Worm (Caenorhabditis elegans): ENCODE results near the gene thn-5.
"Not testable (repeated sequence)": the region's sequence is repeated elsewhere in the genome, so short reads cannot be mapped to it uniquely, and the experiment has no call there.

The thn-5 gene

DNA sequence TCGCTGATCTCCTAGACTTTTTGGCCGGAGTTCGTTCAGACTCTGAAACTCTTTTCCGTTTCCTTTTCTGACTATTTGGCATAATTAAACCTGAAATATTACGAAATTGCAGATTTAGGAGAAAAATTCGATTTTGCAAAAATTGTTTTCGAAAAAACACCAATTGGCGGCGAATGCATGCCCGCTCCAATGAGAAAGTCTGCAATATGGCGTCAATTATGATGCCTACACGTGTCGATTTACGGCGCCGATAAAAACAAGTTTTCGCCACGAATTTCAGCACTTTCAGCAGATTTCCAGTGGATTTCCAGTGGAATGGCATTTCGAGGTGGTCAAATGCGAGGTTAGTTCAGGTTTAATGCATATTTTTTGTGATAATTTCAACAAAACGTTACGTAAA is 21.2 kb upstream of the thn-5 start, which contains the start of the genes Y59E9AL.36 and nbet-1 (continued):
- TF ChIP-seq snpc-1.1 (tag; optimal IDR thresholded peaks at IDR 0.05; ENCODE audit: insufficient read depth) = peak; percentile 46
- no peak for TF ChIP-seq sdz-38 (tag; optimal IDR thresholded peaks at IDR 0.05)
- TF ChIP-seq hmg-20 (GFP tag; IDR thresholded peaks at IDR 0.05) = no peak

DNA sequence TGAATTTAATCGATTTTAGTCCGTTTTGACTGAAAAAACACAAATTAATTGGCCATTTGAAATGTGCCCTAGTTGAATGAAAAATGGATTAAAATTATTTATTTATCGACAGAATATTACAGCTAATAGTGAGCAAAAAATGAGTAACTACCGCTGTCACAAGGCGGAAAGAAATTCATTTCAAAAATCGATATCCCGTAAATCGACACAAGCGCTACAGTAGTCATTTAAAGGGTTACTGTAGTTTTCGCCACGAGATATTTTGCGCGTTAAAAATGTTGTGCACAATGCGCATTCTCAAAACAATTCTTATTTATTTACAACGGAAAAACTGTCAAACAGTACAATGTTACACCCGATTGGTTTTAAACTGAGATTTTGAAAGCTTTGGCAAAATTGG is 20.0 kb upstream of the thn-5 start:
- TF ChIP-seq lsl-1 (GFP tag; optimal IDR thresholded peaks at IDR 0.05) = peak; percentile 75
- no peak for TF ChIP-seq madf-8 (GFP tag; conservative IDR thresholded peaks at IDR 0.05)
- peak; percentile 7 for TF ChIP-seq tbp1 (GFP tag; optimal IDR thresholded peaks at IDR 0.05)
- no peak for TF ChIP-seq snpc-4 (GFP tag; optimal IDR thresholded peaks at IDR 0.05)
- TF ChIP-seq snpc-4 (tag; optimal IDR thresholded peaks at IDR 0.05) = peak in 1 of 4 experiments; percentile 83
- peak; percentile 46; the same call in 1 of the 2 replicates for TF ChIP-seq F33H1.4 (GFP tag; IDR thresholded peaks at IDR 0.05)

DNA sequence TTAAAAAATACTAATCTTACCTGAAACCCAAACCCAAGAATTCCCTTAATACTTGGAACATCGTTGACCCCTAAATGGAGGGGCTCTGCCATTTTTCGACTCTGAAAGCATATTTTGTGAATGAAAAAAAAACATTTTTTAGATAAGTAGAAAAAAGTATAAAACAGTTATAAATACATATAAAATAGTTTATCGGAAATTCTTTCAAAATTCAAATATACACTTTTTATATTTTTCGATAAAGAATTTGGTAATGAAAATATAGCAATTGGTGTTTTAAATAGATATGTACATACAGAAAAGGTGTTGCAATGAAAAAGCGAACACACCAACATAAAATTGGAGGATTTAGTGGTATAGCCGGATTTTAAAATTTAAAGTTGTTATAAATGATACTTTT is 15.5 kb upstream of the thn-5 start, which contains the start of gene Y59E9AL.4:
Y59E9AL.4 (minus strand) TSS at position 101 of the 400 bp plus-strand sequence.
- no peak for TF ChIP-seq ztf-3 (GFP tag; optimal IDR thresholded peaks at IDR 0.05)
- TF ChIP-seq Y56A3A.18 (GFP tag; IDR thresholded peaks at IDR 0.05) = no peak
- TF ChIP-seq nhr-179 (tag; optimal IDR thresholded peaks at IDR 0.05) = no peak
- TF ChIP-seq zim-3 (tag; optimal IDR thresholded peaks at IDR 0.05) = no peak
- no peak for TF ChIP-seq snpc-4 (GFP tag; optimal IDR thresholded peaks at IDR 0.05)
- no peak for TF ChIP-seq snpc-4 (tag; optimal IDR thresholded peaks at IDR 0.05)
- TF ChIP-seq egl-44 (GFP tag; IDR thresholded peaks at IDR 0.05) = no peak
- no peak for TF ChIP-seq gei-17 (GFP tag; optimal IDR thresholded peaks at IDR 0.05)
- no peak for TF ChIP-seq ama-1 (optimal IDR thresholded peaks at IDR 0.05)
- TF ChIP-seq ama-1 (GFP tag; optimal IDR thresholded peaks at IDR 0.05) = no peak
- no peak for TF ChIP-seq ceh-79 (tag; optimal IDR thresholded peaks at IDR 0.05)
- no peak for TF ChIP-seq mxl-1 (tag; optimal IDR thresholded peaks at IDR 0.05)
- no peak for TF ChIP-seq F10E7.11 (tag; optimal IDR thresholded peaks at IDR 0.05)
- no peak for TF ChIP-seq ceh-58 (GFP tag; IDR thresholded peaks at IDR 0.05)
- TF ChIP-seq K11D2.4 (GFP tag; IDR thresholded peaks at IDR 0.05) = no peak
- TF ChIP-seq dpl-1 (GFP tag; optimal IDR thresholded peaks at IDR 0.05) = no peak
- no peak for TF ChIP-seq egl-18 (GFP tag; IDR thresholded peaks at IDR 0.05)
- TF ChIP-seq lir-1 (GFP tag; conservative IDR thresholded peaks at IDR 0.05) = no peak
- TF ChIP-seq lin-40 (tag; optimal IDR thresholded peaks at IDR 0.05) = no peak

DNA sequence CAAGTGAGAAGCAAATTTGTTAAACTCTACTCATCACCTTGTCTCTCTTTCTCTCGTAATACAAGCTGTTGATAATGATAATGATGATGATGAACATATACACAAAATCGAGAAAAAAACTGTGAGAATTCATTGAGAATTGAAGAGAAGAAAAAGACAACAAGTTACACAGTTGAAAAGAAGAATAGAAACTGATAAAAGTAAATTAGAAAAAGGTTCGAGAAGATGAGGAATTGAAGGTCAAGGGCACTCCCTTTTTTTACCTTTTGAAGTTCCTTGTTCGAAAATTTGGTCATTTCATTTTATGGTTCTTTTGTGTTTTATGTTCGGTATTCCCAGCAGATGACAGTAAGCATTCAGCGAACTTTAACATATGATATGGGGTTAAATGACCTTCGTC is 14.3 kb upstream of the thn-5 start:
- no peak for TF ChIP-seq ccch-3 (GFP tag; optimal IDR thresholded peaks at IDR 0.05)
- peak; percentile 46 for TF ChIP-seq somi-1 (GFP tag; optimal IDR thresholded peaks at IDR 0.05)

DNA sequence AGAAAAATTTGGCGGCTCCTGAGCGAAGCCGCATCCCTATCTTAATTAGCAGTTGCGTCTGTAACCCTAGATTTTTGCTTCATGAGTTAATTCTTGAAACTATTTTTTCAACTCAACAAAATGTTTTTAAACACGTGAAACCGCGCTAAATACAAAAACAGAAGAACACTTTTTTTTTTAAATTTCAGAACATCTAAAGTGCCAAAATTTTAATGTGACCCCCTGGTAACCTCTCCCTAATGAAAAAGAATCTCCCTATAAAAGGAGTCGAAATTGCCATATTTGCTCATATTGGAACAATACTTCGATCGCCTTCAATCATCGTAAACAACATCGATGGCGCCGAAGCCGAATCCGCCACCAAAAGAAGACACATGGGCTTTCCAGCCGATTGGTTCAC is 12.1 kb upstream of the thn-5 start, which contains the start of gene nsph-4.2:
nsph-4.2 (plus strand) TSS at position 301 of the 400 bp plus-strand sequence.
- not testable (repeated sequence) for TF ChIP-seq F22D6.2 (tag; optimal IDR thresholded peaks at IDR 0.05); lin-35 (GFP tag; optimal IDR thresholded peaks at IDR 0.05); aptf-2 (GFP tag; conservative IDR thresholded peaks at IDR 0.05)

DNA sequence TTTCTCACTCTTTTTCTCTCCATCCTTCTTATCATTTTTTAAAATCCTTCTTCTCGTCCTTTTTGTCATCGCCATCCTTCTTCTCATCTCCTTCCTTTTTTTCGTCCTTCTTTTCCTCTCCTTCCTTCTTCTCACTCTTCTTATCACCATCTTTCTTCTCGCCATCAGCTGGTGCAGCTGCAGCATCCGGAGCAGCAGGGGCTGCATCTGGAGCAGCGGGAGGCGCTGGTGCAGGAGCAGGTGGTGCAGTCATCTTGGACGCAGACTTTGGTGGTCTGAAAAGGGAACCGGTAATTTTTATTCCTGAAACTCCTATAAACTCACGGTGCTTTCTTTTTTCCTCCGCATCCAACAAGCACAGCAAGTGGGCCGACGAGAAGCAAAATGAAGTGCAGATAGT is 8.9 kb upstream of the thn-5 start:
- TF ChIP-seq egrh-3 (GFP tag; IDR thresholded peaks at IDR 0.05) = peak; percentile 84; the same call in 1 of the 2 replicates
- TF ChIP-seq ekl-4 (GFP tag; IDR thresholded peaks at IDR 0.05) = no peak
- no peak for TF ChIP-seq ztf-18 (tag; optimal IDR thresholded peaks at IDR 0.05)
